Fruit fly (Drosophila melanogaster) whole organism, wandering third instar larva: ENCODE results near the gene Rheb.

Experiments
- Abd-B ChIP-seq: fragments of >200 bp; optimal IDR thresholded peaks from 2 replicates; lab custom pipeline; 2017; ENCODE audit warnings: missing biosample characterization, missing genetic modification characterization
- CrebA ChIP-seq: fragments of 200-800 bp; sonication (Bioruptor generic); optimal IDR thresholded peaks from 2 replicates; lab custom pipeline; 2016; ENCODE audit warnings: missing biosample characterization, mild to moderate bottlenecking, missing genetic modification characterization, borderline replicate concordance
- Dfd ChIP-seq: fragments of >200 bp; optimal IDR thresholded peaks from 2 replicates; lab custom pipeline; 2017; ENCODE audit warnings: missing biosample characterization, missing genetic modification characterization
- HLH106 ChIP-seq: fragments of 200-800 bp; optimal IDR thresholded peaks from 3 replicates; lab custom pipeline; 2019; ENCODE audit warnings: missing biosample characterization, mild to moderate bottlenecking, missing genetic modification characterization, moderate library complexity
- Rel ChIP-seq, 2 experiments: fragments of 200-800 bp; sonication (Bioruptor generic) in 1 of 2; optimal IDR thresholded peaks; 2 replicates in 1 of 2; 3 replicates in 1 of 2; lab custom pipeline; 2016 to 2019; ENCODE audit warnings: mild to moderate bottlenecking in 2 of 2, missing biosample characterization in 2 of 2, missing genetic modification characterization in 2 of 2, moderate library complexity in 1 of 2
- Sp1 ChIP-seq: fragments of 200-800 bp; sonication (Bioruptor generic); optimal IDR thresholded peaks from 3 replicates; lab custom pipeline; 2019; ENCODE audit warnings: missing biosample characterization, mild to moderate bottlenecking, missing genetic modification characterization, moderate library complexity
- fru ChIP-seq: fragments of 200-800 bp; sonication (Bioruptor generic); optimal IDR thresholded peaks from 3 replicates; lab custom pipeline; 2016; ENCODE audit warnings: missing biosample characterization, mild to moderate bottlenecking, missing genetic modification characterization
- h ChIP-seq: fragments of 200-800 bp; sonication (Bioruptor generic); optimal IDR thresholded peaks from 3 replicates; lab custom pipeline; 2016; ENCODE audit warnings: missing biosample characterization, mild to moderate bottlenecking, missing genetic modification characterization
- lola ChIP-seq: fragments of >200 bp; optimal IDR thresholded peaks from 2 replicates; lab custom pipeline; 2017; ENCODE audit warnings: missing biosample characterization, missing genetic modification characterization
- pan ChIP-seq: fragments of >200 bp; optimal IDR thresholded peaks from 2 replicates; lab custom pipeline; 2017
- psq ChIP-seq: fragments of 200-800 bp; sonication (Bioruptor generic); optimal IDR thresholded peaks from 3 replicates; lab custom pipeline; 2017; ENCODE audit warnings: missing biosample characterization, mild to moderate bottlenecking, missing genetic modification characterization, moderate library complexity
- sv ChIP-seq: fragments of 200-800 bp; sonication (Bioruptor generic); optimal IDR thresholded peaks from 3 replicates; lab custom pipeline; 2016; ENCODE audit warnings: missing biosample characterization, missing genetic modification characterization
- usp ChIP-seq: fragments of >200 bp; optimal IDR thresholded peaks from 2 replicates; lab custom pipeline; 2017; ENCODE audit warnings: missing biosample characterization, missing genetic modification characterization

DNA sequence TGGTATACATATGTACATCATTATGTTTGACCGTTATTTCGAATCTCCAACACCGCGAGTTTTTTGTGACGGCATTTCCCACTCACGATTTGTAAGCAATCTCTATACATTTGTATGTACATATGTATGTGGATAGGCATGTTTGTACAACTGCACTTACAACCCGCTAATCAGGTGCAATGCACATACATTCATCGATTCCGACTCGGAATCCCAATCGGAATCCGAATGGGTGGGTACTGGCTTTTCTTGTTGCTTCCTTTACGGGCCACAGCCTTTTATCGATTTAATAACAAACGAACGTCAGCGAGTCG, 2.7 kb downstream of the Rheb start:
- TF ChIP-seq CrebA (no peak), usp (GFP tag; lab: Kevin White, UChicago) (no peak), Dfd (GFP tag; lab: Kevin White, UChicago) (no peak), Sp1 (no peak), psq (GFP tag; lab: Kevin White, UChicago) (no peak), h (GFP tag; lab: Kevin White, UChicago) (no peak), HLH106 (no peak), fru (no peak), Abd-B (GFP tag; lab: Kevin White, UChicago) (no peak), Rel (GFP tag; optimal IDR thresholded peaks at IDR 0.05; lab: Kevin White, UChicago) (no peak), Rel (tag; optimal IDR thresholded peaks at IDR 0.05; lab: Kevin White, UChicago) (no peak), lola (GFP tag; lab: Kevin White, UChicago) (no peak), sv (no peak), pan (lab: Kevin White, UChicago) (no peak)
